Worm (Caenorhabditis elegans) whole organism, L4 larva: ENCODE measurements around the gene T01G5.6.

Source experiments
- F10B5.3 ChIP-seq: sonication (generic microtip); optimal IDR thresholded peaks from 2 replicates; lab custom pipeline; 2016; ENCODE audit warnings: mild to moderate bottlenecking, missing genetic modification characterization, missing compliant biosample characterization
- F26F4.8 ChIP-seq: fragments of 200-800 bp; sonication (Bioruptor generic); conservative IDR thresholded peaks from 2 replicates; pipeline ENCODE4 v1.3.6; 2022; ENCODE audit warnings: missing genetic modification characterization, missing compliant biosample characterization
- F49E8.2 ChIP-seq: sonication (generic microtip); optimal IDR thresholded peaks from 2 replicates; lab custom pipeline; 2016; ENCODE audit warnings: missing compliant biosample characterization, mild to moderate bottlenecking, missing genetic modification characterization, borderline replicate concordance
- R02D3.7 ChIP-seq: fragments of 150-350 bp; sonication (generic microtip); optimal IDR thresholded peaks from 3 replicates; lab custom pipeline; 2014; ENCODE audit warnings: missing biosample characterization, missing genetic modification characterization
- Y48G9A.11 ChIP-seq: fragments of 200-800 bp; sonication (Bioruptor generic); IDR thresholded peaks from 2 replicates; pipeline ENCODE4 v1.3.6; 2022; ENCODE audit warnings: missing genetic modification reagents, missing genetic modification characterization, missing compliant biosample characterization
- Y75B8A.6 ChIP-seq: fragments of 200-800 bp; sonication (Bioruptor generic); IDR thresholded peaks from 2 replicates; pipeline ENCODE4 v1.3.6; 2022; ENCODE audit warnings: missing genetic modification reagents, missing genetic modification characterization, missing compliant biosample characterization
- ZK546.5 ChIP-seq, 2 experiments: sonication (generic microtip); optimal IDR thresholded peaks; 2 replicates each; lab custom pipeline; 2017; ENCODE audit warnings: missing biosample characterization in 2 of 2, missing genetic modification characterization in 2 of 2
- aha-1 ChIP-seq: fragments of 150-350 bp; peaks from one replicate; lab custom pipeline; 2014; ENCODE audit warnings: missing biosample characterization, missing genetic modification characterization
- ceh-20 ChIP-seq: fragments of 200-800 bp; sonication (Bioruptor generic); IDR thresholded peaks from 2 replicates; pipeline ENCODE4 v1.3.6; 2022; ENCODE audit warnings: missing genetic modification reagents, missing genetic modification characterization, missing compliant biosample characterization
- ceh-28 ChIP-seq: fragments of 150-350 bp; optimal IDR thresholded peaks from 2 replicates; lab custom pipeline; 2014; ENCODE audit warnings: missing biosample characterization, missing genetic modification reagents, missing genetic modification characterization
- ceh-32 ChIP-seq: sonication (generic microtip); optimal IDR thresholded peaks from 2 replicates; lab custom pipeline; 2016; ENCODE audit warnings: mild to moderate bottlenecking, missing genetic modification characterization, missing compliant biosample characterization; ENCODE audit not compliant: poor library complexity
- ceh-62 ChIP-seq: sonication (generic microtip); optimal IDR thresholded peaks from 2 replicates; lab custom pipeline; 2017; ENCODE audit warnings: missing biosample characterization, missing genetic modification characterization
- cey-2 ChIP-seq: sonication (generic microtip); optimal IDR thresholded peaks from 3 replicates; lab custom pipeline; 2017; ENCODE audit warnings: missing genetic modification characterization, mild to moderate bottlenecking, missing compliant biosample characterization, antibody characterized with exemption, borderline replicate concordance; ENCODE audit not compliant: insufficient read depth
- ctbp-1 ChIP-seq: fragments of 200-800 bp; sonication (Bioruptor generic); IDR thresholded peaks from 2 replicates; pipeline ENCODE4 v1.3.6; 2022; ENCODE audit warnings: missing genetic modification reagents, missing genetic modification characterization, missing compliant biosample characterization
- daf-12 ChIP-seq: fragments of 150-350 bp; optimal IDR thresholded peaks from 2 replicates; lab custom pipeline; 2014; ENCODE audit warnings: missing biosample characterization, missing genetic modification reagents, missing genetic modification characterization
- daf-8 ChIP-seq: fragments of 200-800 bp; sonication (Bioruptor generic); IDR thresholded peaks from 2 replicates; pipeline ENCODE4 v1.3.6; 2022; ENCODE audit warnings: missing genetic modification characterization, missing compliant biosample characterization
- dmd-6 ChIP-seq: fragments of 200-800 bp; sonication (Bioruptor generic); IDR thresholded peaks from 2 replicates; pipeline ENCODE4 v1.3.6; 2022; ENCODE audit warnings: missing genetic modification reagents, missing genetic modification characterization, missing compliant biosample characterization
- dpl-1 ChIP-seq: fragments of 150-350 bp; optimal IDR thresholded peaks from 2 replicates; lab custom pipeline; 2014; ENCODE audit warnings: missing biosample characterization, missing genetic modification reagents, missing genetic modification characterization
- egl-27 ChIP-seq: sonication (generic microtip); optimal IDR thresholded peaks from 3 replicates; lab custom pipeline; 2017; ENCODE audit warnings: missing biosample characterization, missing genetic modification reagents, missing genetic modification characterization
- fkh-10 ChIP-seq: fragments of 150-350 bp; optimal IDR thresholded peaks from 2 replicates; lab custom pipeline; 2014; ENCODE audit warnings: missing biosample characterization, missing genetic modification reagents, missing genetic modification characterization
- hlh-11 ChIP-seq: fragments of 200-800 bp; sonication (Bioruptor generic); optimal IDR thresholded peaks from 2 replicates; lab custom pipeline; 2018; ENCODE audit warnings: mild to moderate bottlenecking, missing genetic modification characterization, missing compliant biosample characterization
- hmg-1.1 ChIP-seq: fragments of 200-800 bp; sonication (Bioruptor generic); IDR thresholded peaks from 2 replicates; pipeline ENCODE4 v1.3.6; 2022; ENCODE audit warnings: missing genetic modification reagents, missing genetic modification characterization, missing compliant biosample characterization
- lin-15B ChIP-seq: fragments of 150-350 bp; sonication (generic microtip); optimal IDR thresholded peaks from 3 replicates; lab custom pipeline; 2014; ENCODE audit warnings: missing biosample characterization, missing genetic modification characterization
- lin-38 ChIP-seq: fragments of 200-800 bp; sonication (Bioruptor generic); IDR thresholded peaks from 2 replicates; pipeline ENCODE4 v1.3.6; 2022; ENCODE audit warnings: missing genetic modification reagents, missing genetic modification characterization, missing compliant biosample characterization
- lin-39 ChIP-seq: fragments of 150-350 bp; optimal IDR thresholded peaks from 2 replicates; lab custom pipeline; 2014; ENCODE audit warnings: missing biosample characterization, missing genetic modification reagents, missing genetic modification characterization
- madf-5 ChIP-seq, 2 experiments: fragments of 200-800 bp; sonication (Bioruptor generic); IDR thresholded peaks; 2 replicates each; pipeline ENCODE4 v1.3.6; 2022; ENCODE audit warnings: missing compliant biosample characterization in 2 of 2, missing genetic modification characterization in 2 of 2
- madf-9 ChIP-seq: fragments of 200-800 bp; sonication (Bioruptor generic); conservative IDR thresholded peaks from 2 replicates; pipeline ENCODE4 v1.3.6; 2022; ENCODE audit warnings: missing genetic modification reagents, missing genetic modification characterization, missing compliant biosample characterization
- mdt-29 ChIP-seq: fragments of 200-800 bp; sonication (Bioruptor generic); IDR thresholded peaks from 2 replicates; pipeline ENCODE4 v1.3.6; 2022; ENCODE audit warnings: missing genetic modification reagents, missing genetic modification characterization, missing compliant biosample characterization
- mxl-2 ChIP-seq: fragments of 200-800 bp; sonication (Bioruptor generic); conservative IDR thresholded peaks from 2 replicates; pipeline ENCODE4 v1.3.6; 2022; ENCODE audit warnings: missing genetic modification reagents, missing genetic modification characterization, missing compliant biosample characterization
- mxl-3 ChIP-seq: fragments of 200-800 bp; sonication (Bioruptor generic); optimal IDR thresholded peaks from 2 replicates; lab custom pipeline; 2018; ENCODE audit warnings: mild to moderate bottlenecking, missing genetic modification characterization, missing compliant biosample characterization
- nhr-11 ChIP-seq: fragments of 150-350 bp; optimal IDR thresholded peaks from 2 replicates; lab custom pipeline; 2014; ENCODE audit warnings: missing biosample characterization, missing genetic modification characterization
- nhr-25 ChIP-seq: sonication (generic microtip); optimal IDR thresholded peaks from 2 replicates; lab custom pipeline; 2017; ENCODE audit warnings: missing genetic modification characterization, mild to moderate bottlenecking, missing compliant biosample characterization, antibody characterized with exemption, moderate library complexity, borderline replicate concordance; ENCODE audit not compliant: insufficient read depth
- nhr-42 ChIP-seq: fragments of 200-800 bp; sonication (Bioruptor generic); IDR thresholded peaks from 2 replicates; pipeline ENCODE4 v1.3.6; 2022; ENCODE audit warnings: missing genetic modification characterization, missing compliant biosample characterization
- nhr-77 ChIP-seq: fragments of 150-350 bp; optimal IDR thresholded peaks from 2 replicates; lab custom pipeline; 2014; ENCODE audit warnings: missing biosample characterization, missing genetic modification characterization
- pha-4 ChIP-seq, 2 experiments: fragments of 150-350 bp in 1 of 2; fragments of 200-800 bp in 1 of 2; sonication (Bioruptor generic) in 1 of 2; IDR thresholded peaks in 1 of 2; optimal IDR thresholded peaks in 1 of 2; 2 replicates each; pipeline versions ENCODE4 v1.3.6 to Lab custom; 2014 to 2022; ENCODE audit warnings: missing genetic modification characterization in 2 of 2, missing genetic modification reagents in 2 of 2, missing biosample characterization in 1 of 2, missing compliant biosample characterization in 1 of 2
- php-3 ChIP-seq: fragments of 200-800 bp; sonication (Bioruptor generic); IDR thresholded peaks from 2 replicates; pipeline ENCODE4 v1.3.6; 2022; ENCODE audit warnings: missing genetic modification reagents, missing genetic modification characterization, missing compliant biosample characterization
- sdz-12 ChIP-seq: fragments of 200-800 bp; sonication (Bioruptor generic); optimal IDR thresholded peaks from 2 replicates; lab custom pipeline; 2018; ENCODE audit warnings: mild to moderate bottlenecking, missing genetic modification characterization, missing compliant biosample characterization
- spr-3 ChIP-seq: fragments of 200-800 bp; sonication (Bioruptor generic); optimal IDR thresholded peaks from 2 replicates; lab custom pipeline; 2018; ENCODE audit warnings: mild to moderate bottlenecking, missing genetic modification characterization, missing compliant biosample characterization
- tag-97 ChIP-seq: fragments of 200-800 bp; sonication (Bioruptor generic); IDR thresholded peaks from 2 replicates; pipeline ENCODE4 v1.3.6; 2022; ENCODE audit warnings: missing genetic modification characterization, missing compliant biosample characterization
- unc-130 ChIP-seq: sonication (generic microtip); optimal IDR thresholded peaks from 2 replicates; lab custom pipeline; 2016; ENCODE audit warnings: missing genetic modification reagents, missing genetic modification characterization, missing compliant biosample characterization
- zfp-3 ChIP-seq: fragments of 200-800 bp; sonication (Bioruptor generic); conservative IDR thresholded peaks from 2 replicates; pipeline ENCODE4 v1.3.6; 2022; ENCODE audit warnings: missing genetic modification reagents, missing genetic modification characterization, missing compliant biosample characterization

The T01G5.6 gene

DNA sequence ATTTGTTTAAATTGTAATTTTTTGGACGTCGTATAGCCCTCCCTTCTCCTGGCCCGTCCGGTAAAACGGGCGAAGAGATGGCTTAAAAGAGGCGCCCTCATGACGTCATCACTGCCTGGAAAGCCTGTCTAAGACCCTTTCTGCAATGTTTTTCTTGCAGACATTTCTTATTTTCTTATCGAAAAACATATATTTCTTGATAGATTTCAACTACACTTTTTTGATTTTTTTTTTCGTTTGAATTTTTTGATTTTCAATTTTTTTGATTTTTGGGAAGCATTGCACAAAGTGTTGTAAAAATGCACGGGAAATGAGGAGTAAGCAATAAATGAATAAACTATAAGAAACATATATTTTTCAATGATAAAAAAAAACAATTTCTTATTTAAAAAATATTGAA lies at the start of gene T01G5.6:
T01G5.6 (minus strand) TSS at position 101 of the 400 bp plus-strand sequence.
- no peak for TF ChIP-seq daf-8 (GFP tag; lab: Robert Waterston, UW)
- no peak for TF ChIP-seq aha-1 (tag; lab: Kevin White, UChicago)
- no peak for TF ChIP-seq tag-97 (GFP tag; lab: Robert Waterston, UW)
- no peak for TF ChIP-seq lin-38 (GFP tag; lab: Robert Waterston, UW)
- no peak for TF ChIP-seq zfp-3 (GFP tag; lab: Robert Waterston, UW)
- TF ChIP-seq dpl-1 (GFP tag; lab: Kevin White, UChicago), result no peak
- no peak for TF ChIP-seq ZK546.5 (tag; optimal IDR thresholded peaks at IDR 0.05; lab: Kevin White, UChicago)
- no peak for TF ChIP-seq hlh-11 (tag; lab: Kevin White, UChicago)
- TF ChIP-seq lin-15B (tag; lab: Kevin White, UChicago), result no peak
- TF ChIP-seq ctbp-1 (GFP tag; lab: Robert Waterston, UW), result no peak
- no peak for TF ChIP-seq nhr-42
- no peak for TF ChIP-seq Y48G9A.11 (GFP tag; lab: Robert Waterston, UW)
- no peak for TF ChIP-seq nhr-11 (tag; lab: Kevin White, UChicago)
- no peak for TF ChIP-seq R02D3.7 (tag; lab: Kevin White, UChicago)
- TF ChIP-seq daf-12 (tag; lab: Kevin White, UChicago), result no peak
- TF ChIP-seq F49E8.2 (tag; lab: Kevin White, UChicago), result no peak
- no peak for TF ChIP-seq ceh-32 (tag; lab: Kevin White, UChicago)
- no peak for TF ChIP-seq madf-5 (GFP tag; IDR thresholded peaks at IDR 0.05; lab: Robert Waterston, UW)
- TF ChIP-seq F26F4.8 (GFP tag; lab: Robert Waterston, UW), result no peak
- no peak for TF ChIP-seq mdt-29 (GFP tag; lab: Robert Waterston, UW)

ce11 chrV:15162697-15163096 lies 48.8 kb upstream of the T01G5.6 start, which contains the start of gene srz-11:
Gene srz-11, plus strand, starts transcription at chrV:15163082.
- no peak for TF ChIP-seq lin-39 (tag; lab: Kevin White, UChicago)
- TF ChIP-seq ceh-62 (tag; lab: Kevin White, UChicago), result no peak
- no peak for TF ChIP-seq mxl-3 (GFP tag; lab: Kevin White, UChicago)
- TF ChIP-seq php-3 (GFP tag; lab: Robert Waterston, UW), result no peak
- TF ChIP-seq F49E8.2 (tag; lab: Kevin White, UChicago), result no peak
- TF ChIP-seq ceh-28 (tag; lab: Kevin White, UChicago), result no peak
- no peak for TF ChIP-seq F26F4.8 (GFP tag; lab: Robert Waterston, UW)
- no peak for TF ChIP-seq lin-15B (tag; lab: Kevin White, UChicago)
- no peak for TF ChIP-seq nhr-25
- TF ChIP-seq madf-9, result no peak
- TF ChIP-seq nhr-42, result no peak

ce11 chrV:15158691-15159090 lies 44.8 kb upstream of the T01G5.6 start, which contains the start of gene str-45:
Gene str-45, plus strand, starts transcription at chrV:15158991.
- TF ChIP-seq daf-8 (GFP tag; lab: Robert Waterston, UW) (no peak), ZK546.5 (tag; optimal IDR thresholded peaks at IDR 0.05; lab: Kevin White, UChicago) (no peak), dmd-6 (GFP tag; lab: Robert Waterston, UW) (no peak), fkh-10 (GFP tag; lab: Kevin White, UChicago) (no peak), pha-4 (GFP tag; IDR thresholded peaks at IDR 0.05; lab: Robert Waterston, UW) (no peak), pha-4 (tag; optimal IDR thresholded peaks at IDR 0.05; lab: Kevin White, UChicago) (no peak), mxl-2 (GFP tag; lab: Robert Waterston, UW) (no peak), madf-5 (GFP tag; IDR thresholded peaks at IDR 0.05; lab: Robert Waterston, UW) (no peak), ceh-20 (GFP tag; lab: Robert Waterston, UW) (no peak), R02D3.7 (tag; lab: Kevin White, UChicago) (no peak), dpl-1 (GFP tag; lab: Kevin White, UChicago) (no peak), sdz-12 (GFP tag; lab: Kevin White, UChicago) (no peak), cey-2 (tag; lab: Kevin White, UChicago) (no peak), egl-27 (tag; lab: Kevin White, UChicago) (no peak), spr-3 (no peak), unc-130 (no peak), hmg-1.1 (no peak), Y75B8A.6 (no peak), F10B5.3 (no peak), php-3 (GFP tag; lab: Robert Waterston, UW) (no peak), nhr-77 (no peak)
- TF ChIP-seq, all 104 proteins: peak for 0
